Fruit fly (Drosophila melanogaster): ENCODE measurements around the gene Hipk.

The Hipk gene

DNA sequence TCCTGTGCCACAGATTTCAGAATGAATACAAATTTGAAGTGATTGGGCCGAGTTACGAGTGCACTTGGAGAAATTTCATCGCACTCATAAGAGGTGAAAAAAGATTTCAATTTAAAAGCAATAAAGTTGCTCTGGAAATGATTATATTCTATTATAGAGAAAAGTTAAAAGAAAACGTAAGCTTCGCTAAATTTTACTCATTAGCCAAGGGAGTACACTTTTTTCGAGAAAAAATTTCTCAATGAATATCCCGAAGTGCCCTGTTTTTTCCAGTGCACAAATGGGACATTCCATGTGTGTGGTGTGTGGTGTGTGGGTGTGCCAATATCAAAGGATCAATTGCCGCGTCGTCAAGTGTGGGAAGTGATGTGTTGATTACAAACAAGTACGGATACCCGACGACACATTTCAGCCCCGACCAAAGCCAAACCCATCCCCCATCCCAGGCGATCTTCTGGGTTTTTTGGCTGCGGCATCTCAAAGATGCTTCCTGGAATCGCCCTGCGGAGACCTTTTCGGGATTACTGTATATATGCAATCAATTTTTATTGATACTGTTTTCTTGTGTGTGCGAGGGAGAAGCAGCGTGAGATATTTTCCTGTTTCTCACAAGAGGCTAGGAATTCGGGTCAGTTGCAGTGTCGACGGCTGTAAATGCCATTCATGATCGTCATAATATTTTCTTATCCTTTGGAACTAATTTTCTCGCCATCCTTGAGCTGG lies 70.9 kb downstream of the Hipk start (continued):
- TF ChIP-seq Atf3 (GFP tag; optimal IDR thresholded peaks at IDR 0.05) (peak; percentile 9), ERR (GFP tag; optimal IDR thresholded peaks at IDR 0.05) (no peak), bowl (GFP tag; IDR thresholded peaks at IDR 0.05) (no peak), chm (GFP tag; IDR thresholded peaks at IDR 0.05) (0 out of 2 replicates have a peak, but pooled peaks have one; percentile 6), sr (GFP tag; IDR thresholded peaks at IDR 0.05) (no peak), dimm (GFP tag; IDR thresholded peaks at IDR 0.05) (no peak), CG8388 (GFP tag; optimal IDR thresholded peaks at IDR 0.05) (peak; percentile 42), mam (GFP tag; optimal IDR thresholded peaks at IDR 0.05) (no peak), CG10147 (GFP tag; optimal IDR thresholded peaks at IDR 0.05) (no peak), hkb (optimal IDR thresholded peaks at IDR 0.05) (no peak), hkb (GFP tag; IDR thresholded peaks at IDR 0.05) (peak; percentile 54), CG15269 (tag; optimal IDR thresholded peaks at IDR 0.05) (peak; percentile 0), pzg (GFP tag; optimal IDR thresholded peaks at IDR 0.05) (no peak), Hand (GFP tag; optimal IDR thresholded peaks at IDR 0.05) (no peak), Tbp (GFP tag; optimal IDR thresholded peaks at IDR 0.05) (no peak), h (optimal IDR thresholded peaks at IDR 0.05) (no peak), CG9817 (tag; optimal IDR thresholded peaks at IDR 0.05) (no peak), Lim3 (GFP tag; IDR thresholded peaks at IDR 0.05) (no peak), CG13894 (tag; optimal IDR thresholded peaks at IDR 0.05) (no peak), CG17802 (tag; optimal IDR thresholded peaks at IDR 0.05) (no peak), Lhr (GFP tag; optimal IDR thresholded peaks at IDR 0.05) (peak; percentile 11), br (optimal IDR thresholded peaks at IDR 0.05) (no peak), slbo (GFP tag; IDR thresholded peaks at IDR 0.05) (0 out of 2 replicates have a peak, but pooled peaks have one; percentile 9), D19B (GFP tag; optimal IDR thresholded peaks at IDR 0.05) (no peak), nom (GFP tag; optimal IDR thresholded peaks at IDR 0.05) (no peak), Oaz (GFP tag; IDR thresholded peaks at IDR 0.05) (no peak), vnd (GFP tag; IDR thresholded peaks at IDR 0.05; ENCODE audit: partially characterized antibody) (no peak), CG6175 (GFP tag; IDR thresholded peaks at IDR 0.05) (no peak), CG2129 (GFP tag; IDR thresholded peaks at IDR 0.05; ENCODE audit: partially characterized antibody) (no peak), cad (GFP tag; optimal IDR thresholded peaks at IDR 0.05) (no peak), CG5245 (GFP tag; optimal IDR thresholded peaks at IDR 0.05) (peak; percentile 38), Mad (GFP tag; optimal IDR thresholded peaks at IDR 0.05) (peak; percentile 26), toy (GFP tag; IDR thresholded peaks at IDR 0.05) (no peak), onecut (GFP tag; IDR thresholded peaks at IDR 0.05) (no peak), lilli (GFP tag; optimal IDR thresholded peaks at IDR 0.05) (peak; percentile 43), bigmax (GFP tag; optimal IDR thresholded peaks at IDR 0.05) (no peak), mirr (GFP tag; optimal IDR thresholded peaks at IDR 0.05) (no peak), dan (GFP tag; IDR thresholded peaks at IDR 0.05) (no peak), CG6854 (GFP tag; optimal IDR thresholded peaks at IDR 0.05) (no peak), sob (GFP tag; IDR thresholded peaks at IDR 0.05) (no peak), Abd-B (GFP tag; optimal IDR thresholded peaks at IDR 0.05) (peak; percentile 23), chn (GFP tag; optimal IDR thresholded peaks at IDR 0.05) (peak; percentile 40), CG10267 (tag; optimal IDR thresholded peaks at IDR 0.05) (peak; percentile 65), Ets97D (GFP tag; optimal IDR thresholded peaks at IDR 0.05) (no peak), Adf1 (GFP tag; IDR thresholded peaks at IDR 0.05) (no peak), HLH3B (GFP tag; IDR thresholded peaks at IDR 0.05) (0 out of 2 replicates have a peak, but pooled peaks have one; percentile 9), Atf6 (GFP tag; IDR thresholded peaks at IDR 0.05) (no peak), scrt (GFP tag; optimal IDR thresholded peaks at IDR 0.05) (no peak), zfh1 (GFP tag; IDR thresholded peaks at IDR 0.05) (peak; percentile 70), knrl (GFP tag; IDR thresholded peaks at IDR 0.05; ENCODE audit: partially characterized antibody) (no peak), danr (GFP tag; IDR thresholded peaks at IDR 0.05) (no peak; the same call in 1 of the 2 replicates), repo (GFP tag; optimal IDR thresholded peaks at IDR 0.05) (no peak)

Data from whole organism, embryonic.